Fruit fly (Drosophila melanogaster): ENCODE data around the gene Sgs8.

The Sgs8 gene

DNA sequence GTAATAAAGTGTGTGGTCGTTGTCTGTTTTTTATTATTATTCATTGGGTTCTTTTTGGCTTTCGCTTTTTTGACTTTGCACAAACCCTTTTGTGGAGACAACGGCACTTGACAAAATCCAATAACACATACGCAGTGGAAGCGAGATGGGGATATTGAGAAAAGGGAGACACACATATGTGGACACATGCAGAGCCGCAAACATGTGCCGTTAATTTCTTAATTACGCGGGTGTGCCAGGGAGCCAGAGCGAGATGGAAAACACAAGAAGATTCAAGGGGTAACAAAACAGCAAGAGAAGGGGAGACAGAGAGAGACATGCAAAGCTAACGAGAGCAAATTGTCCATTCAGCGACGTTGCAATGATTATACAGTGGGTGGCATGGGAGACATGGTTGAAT lies 16.7 kb downstream of the Sgs8 start (continued):
- TF ChIP-seq CG11093 (GFP tag; IDR thresholded peaks at IDR 0.05): no peak
- TF ChIP-seq CG7745 (tag; optimal IDR thresholded peaks at IDR 0.05): peak; percentile 93
- no peak for TF ChIP-seq ci (GFP tag; IDR thresholded peaks at IDR 0.05)
- no peak for TF ChIP-seq CG18764 (GFP tag; optimal IDR thresholded peaks at IDR 0.05)
- 0 out of 2 replicates have a peak, but pooled peaks have one; percentile 38 for TF ChIP-seq CG5953 (GFP tag; IDR thresholded peaks at IDR 0.05)
- no peak for TF ChIP-seq Mes4 (GFP tag; optimal IDR thresholded peaks at IDR 0.05)
- no peak for TF ChIP-seq CG32532 (GFP tag; IDR thresholded peaks at IDR 0.05)
- TF ChIP-seq Six4 (GFP tag; optimal IDR thresholded peaks at IDR 0.05): no peak
- TF ChIP-seq CG11456 (GFP tag; IDR thresholded peaks at IDR 0.05): no peak
- no peak for TF ChIP-seq Atf6 (GFP tag; IDR thresholded peaks at IDR 0.05)
- TF ChIP-seq CG12071 (GFP tag; optimal IDR thresholded peaks at IDR 0.05): no peak
- TF ChIP-seq CTCF (GFP tag; optimal IDR thresholded peaks at IDR 0.05): no peak
- no peak for TF ChIP-seq TFAM (GFP tag; optimal IDR thresholded peaks at IDR 0.05)
- TF ChIP-seq Elba2 (GFP tag; optimal IDR thresholded peaks at IDR 0.05): no peak
- TF ChIP-seq CoRest (tag; optimal IDR thresholded peaks at IDR 0.05): no peak
- no peak for TF ChIP-seq slbo (GFP tag; IDR thresholded peaks at IDR 0.05)
- 0 out of 2 replicates have a peak, but pooled peaks have one; percentile 11 for TF ChIP-seq CG17328 (GFP tag; IDR thresholded peaks at IDR 0.05)
- no peak for TF ChIP-seq CG12155 (GFP tag; optimal IDR thresholded peaks at IDR 0.05)
- no peak for TF ChIP-seq Pdp1 (GFP tag; optimal IDR thresholded peaks at IDR 0.05)
- TF ChIP-seq prd (optimal IDR thresholded peaks at IDR 0.05): no peak
- no peak for TF ChIP-seq prd (GFP tag; IDR thresholded peaks at IDR 0.05)
- peak; percentile 21 for TF ChIP-seq CG7786 (GFP tag; optimal IDR thresholded peaks at IDR 0.05)
- no peak for TF ChIP-seq CG34422 (GFP tag; IDR thresholded peaks at IDR 0.05)
- TF ChIP-seq ase (GFP tag; IDR thresholded peaks at IDR 0.05): no peak
- TF ChIP-seq CG11696 (GFP tag; IDR thresholded peaks at IDR 0.05): no peak
- no peak for TF ChIP-seq CG17802 (tag; optimal IDR thresholded peaks at IDR 0.05)
- no peak for TF ChIP-seq chm (GFP tag; IDR thresholded peaks at IDR 0.05)
- peak; percentile 0 for TF ChIP-seq dm (GFP tag; optimal IDR thresholded peaks at IDR 0.05)
- peak; percentile 3 for TF ChIP-seq cwo (GFP tag; optimal IDR thresholded peaks at IDR 0.05)
- no peak for TF ChIP-seq H2.0 (GFP tag; IDR thresholded peaks at IDR 0.05)
- no peak for TF ChIP-seq CG6272 (GFP tag; IDR thresholded peaks at IDR 0.05)
- TF ChIP-seq CG2678 (tag; optimal IDR thresholded peaks at IDR 0.05): no peak
- TF ChIP-seq CG17612 (GFP tag; IDR thresholded peaks at IDR 0.05): no peak
- TF ChIP-seq cg (GFP tag; optimal IDR thresholded peaks at IDR 0.05): no peak
- TF ChIP-seq Lpt (GFP tag; optimal IDR thresholded peaks at IDR 0.05): no peak
- TF ChIP-seq CG3847 (GFP tag; IDR thresholded peaks at IDR 0.05): 0 out of 2 replicates have a peak, but pooled peaks have one; percentile 21
- peak; percentile 38 for TF ChIP-seq CG1647 (GFP tag; optimal IDR thresholded peaks at IDR 0.05)
- no peak for TF ChIP-seq CG4854 (GFP tag; optimal IDR thresholded peaks at IDR 0.05)
- no peak for TF ChIP-seq Bdp1 (GFP tag; optimal IDR thresholded peaks at IDR 0.05)
- no peak for TF ChIP-seq Myb (GFP tag; optimal IDR thresholded peaks at IDR 0.05)
- peak; percentile 18 for TF ChIP-seq CG1603 (tag; optimal IDR thresholded peaks at IDR 0.05)
- TF ChIP-seq CG10565 (GFP tag; optimal IDR thresholded peaks at IDR 0.05): no peak
- TF ChIP-seq twi (tag; optimal IDR thresholded peaks at IDR 0.05): peak; percentile 96
- no peak for TF ChIP-seq Gsc (GFP tag; IDR thresholded peaks at IDR 0.05)
- TF ChIP-seq bsh (GFP tag; optimal IDR thresholded peaks at IDR 0.05): peak in 1 of 2 experiments; percentile 35
- TF ChIP-seq btn (GFP tag; optimal IDR thresholded peaks at IDR 0.05): peak; percentile 4
- no peak for TF ChIP-seq Side (GFP tag; optimal IDR thresholded peaks at IDR 0.05)
- peak; percentile 38 for TF ChIP-seq pros (GFP tag; optimal IDR thresholded peaks at IDR 0.05)
- TF ChIP-seq ac (GFP tag; optimal IDR thresholded peaks at IDR 0.05): no peak
- TF ChIP-seq Asciz (GFP tag; optimal IDR thresholded peaks at IDR 0.05): no peak
- TF ChIP-seq dati (GFP tag; IDR thresholded peaks at IDR 0.05): no peak
- TF ChIP-seq CG10959 (GFP tag; IDR thresholded peaks at IDR 0.05): no peak
- peak; percentile 4 to 19 for TF ChIP-seq Trl (optimal IDR thresholded peaks at IDR 0.05)
- no peak for TF ChIP-seq Trl (GFP tag; optimal IDR thresholded peaks at IDR 0.05)
